Worm (Caenorhabditis elegans): ENCODE data around the gene str-168.

ce11 chrIV:4938664-4939063 is at the start of gene str-168:
- TF ChIP-seq hmg-1.1 (GFP tag; IDR thresholded peaks at IDR 0.05) (no peak), nhr-11 (tag; optimal IDR thresholded peaks at IDR 0.05) (no peak), lsy-2 (tag; optimal IDR thresholded peaks at IDR 0.05) (no peak), mdt-29 (GFP tag; IDR thresholded peaks at IDR 0.05) (no peak), snpc-4 (tag; optimal IDR thresholded peaks at IDR 0.05) (no peak), hlh-30 (tag; optimal IDR thresholded peaks at IDR 0.05; ENCODE audit: insufficient read depth) (no peak), unc-62 (GFP tag; optimal IDR thresholded peaks at IDR 0.05 in 1 of 2) (no peak), unc-62 (tag; optimal IDR thresholded peaks at IDR 0.05) (no peak), dve-1 (tag; optimal IDR thresholded peaks at IDR 0.05; ENCODE audit: insufficient read depth) (no peak), ama-1 (optimal IDR thresholded peaks at IDR 0.05) (no peak), nhr-25 (tag; optimal IDR thresholded peaks at IDR 0.05; ENCODE audit: borderline replicate concordance, insufficient read depth) (no peak), nhr-237 (tag; optimal IDR thresholded peaks at IDR 0.05) (no peak), ceh-82 (tag; optimal IDR thresholded peaks at IDR 0.05) (no peak), madf-5 (GFP tag; IDR thresholded peaks at IDR 0.05) (no peak)
